Worm (Caenorhabditis elegans) whole organism, L4/young adult: ENCODE data around the gene K07H8.2.

ENCODE experiments used
- W03F9.2 ChIP-seq: fragments of 150-350 bp; optimal IDR thresholded peaks from 2 replicates; lab custom pipeline; 2014; ENCODE audit warnings: missing biosample characterization, missing genetic modification characterization
- dao-5 ChIP-seq: sonication (generic microtip); optimal IDR thresholded peaks from 2 replicates; lab custom pipeline; 2016; ENCODE audit warnings: missing genotype, missing genetic modification characterization, moderate library complexity, missing compliant biosample characterization
- him-1 ChIP-seq: sonication (generic microtip); optimal IDR thresholded peaks from 2 replicates; lab custom pipeline; 2016; ENCODE audit warnings: missing genotype, missing genetic modification reagents, missing genetic modification characterization, missing compliant biosample characterization

DNA sequence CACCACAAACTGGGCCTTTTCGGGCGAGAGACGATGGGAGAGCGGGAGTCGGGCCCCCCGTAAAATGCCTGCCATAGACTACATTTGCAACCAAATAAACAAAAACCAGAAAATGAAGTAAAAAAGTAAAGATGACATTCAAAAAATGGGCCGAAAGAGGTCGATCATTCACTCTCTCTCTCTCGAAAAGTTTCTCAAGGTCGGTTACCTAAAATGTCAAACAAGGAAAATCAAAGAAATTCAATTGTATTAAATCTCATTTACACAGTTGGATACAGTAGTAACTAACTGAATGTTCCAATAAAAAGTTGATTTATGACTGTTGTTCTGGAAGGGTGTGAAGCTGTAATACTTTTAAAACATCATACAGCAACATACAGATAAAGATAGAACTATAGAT, 27.5 kb downstream of the K07H8.2 start:
- no peak for TF ChIP-seq dao-5
- no peak for TF ChIP-seq him-1
- no peak for TF ChIP-seq W03F9.2 (tag; lab: Kevin White, UChicago)
